Worm (Caenorhabditis elegans) whole organism, L1 larva: Measurements from ENCODE around the gene F11C7.6.
A peak's percentile ranks its signal among the peaks of the same experiment; 100 is the strongest.

Experiments used
- C04F5.9 ChIP-seq: sonication (generic microtip); optimal IDR thresholded peaks from 2 replicates; lab custom pipeline; 2016; ENCODE audit warnings: missing genetic modification characterization, missing compliant biosample characterization
- C16A3.4 ChIP-seq: fragments of 150-350 bp; optimal IDR thresholded peaks from 2 replicates; lab custom pipeline; 2014; ENCODE audit warnings: missing biosample characterization, missing genetic modification characterization
- C34B4.2 ChIP-seq: sonication (generic microtip); optimal IDR thresholded peaks from 2 replicates; lab custom pipeline; 2017; ENCODE audit warnings: mild to moderate bottlenecking, missing genetic modification characterization, missing compliant biosample characterization
- aha-1 ChIP-seq: fragments of 150-350 bp; optimal IDR thresholded peaks from 2 replicates; lab custom pipeline; 2014; ENCODE audit warnings: missing biosample characterization, missing genetic modification characterization
- alr-1 ChIP-seq: fragments of 200-800 bp; sonication (Bioruptor generic); optimal IDR thresholded peaks from 2 replicates; lab custom pipeline; 2018; ENCODE audit warnings: borderline replicate concordance, mild to moderate bottlenecking, missing genetic modification characterization, missing compliant biosample characterization
- aly-2 ChIP-seq: fragments of 150-350 bp; optimal IDR thresholded peaks from 2 replicates; lab custom pipeline; 2014; ENCODE audit warnings: missing biosample characterization, missing genetic modification characterization
- blmp-1 ChIP-seq: fragments of 150-350 bp; optimal IDR thresholded peaks from 2 replicates; lab custom pipeline; 2014; ENCODE audit warnings: missing biosample characterization, missing genetic modification characterization
- ceh-8 ChIP-seq: fragments of 200-800 bp; sonication (Bioruptor generic); optimal IDR thresholded peaks from 2 replicates; lab custom pipeline; 2018; ENCODE audit warnings: mild to moderate bottlenecking, missing genetic modification characterization, moderate library complexity, missing compliant biosample characterization
- ceh-82 ChIP-seq, 3 experiments: fragments of 150-350 bp in 1 of 3; sonication (generic microtip) in 2 of 3; optimal IDR thresholded peaks; 2 replicates each; lab custom pipeline; 2014 to 2017; ENCODE audit warnings: missing biosample characterization in 3 of 3, missing genetic modification characterization in 3 of 3
- ceh-88 ChIP-seq: fragments of 200-800 bp; sonication (Bioruptor generic); IDR thresholded peaks from 2 replicates; pipeline ENCODE4 v1.3.6; 2022; ENCODE audit warnings: missing genetic modification characterization, missing compliant biosample characterization
- ces-1 ChIP-seq: fragments of 150-350 bp; optimal IDR thresholded peaks from 2 replicates; lab custom pipeline; 2014; ENCODE audit warnings: missing biosample characterization, missing genetic modification reagents, missing genetic modification characterization
- dpl-1 ChIP-seq, 3 experiments: fragments of 150-350 bp in 2 of 3; sonication (generic microtip) in 1 of 3; optimal IDR thresholded peaks; 2 replicates each; lab custom pipeline; 2014 to 2017; ENCODE audit warnings: missing biosample characterization in 3 of 3, missing genetic modification characterization in 3 of 3, missing genetic modification reagents in 3 of 3
- dsc-1 ChIP-seq: sonication (generic microtip); optimal IDR thresholded peaks from 2 replicates; lab custom pipeline; 2016; ENCODE audit warnings: mild to moderate bottlenecking, missing genetic modification characterization, missing compliant biosample characterization
- efl-3 ChIP-seq: fragments of 200-800 bp; sonication (Bioruptor generic); optimal IDR thresholded peaks from 2 replicates; lab custom pipeline; 2018; ENCODE audit warnings: mild to moderate bottlenecking, missing genetic modification characterization, missing compliant biosample characterization
- elt-2 ChIP-seq: sonication (generic microtip); optimal IDR thresholded peaks from 2 replicates; lab custom pipeline; 2016; ENCODE audit warnings: missing genetic modification characterization, mild to moderate bottlenecking, inconsistent platforms, missing compliant biosample characterization, missing genetic modification reagents
- elt-3 ChIP-seq, 6 experiments: fragments of 150-350 bp in 1 of 6; sonication (generic microtip); optimal IDR thresholded peaks; 2 replicates each; lab custom pipeline; 2017 to 2018; ENCODE audit warnings: missing biosample characterization in 6 of 6, missing genetic modification characterization in 6 of 6, inconsistent platforms in 1 of 6
- fkh-8 ChIP-seq: sonication (generic microtip); optimal IDR thresholded peaks from 2 replicates; lab custom pipeline; 2016; ENCODE audit warnings: mild to moderate bottlenecking, missing genetic modification characterization, missing compliant biosample characterization
- fos-1 ChIP-seq: fragments of 150-350 bp; optimal IDR thresholded peaks from 2 replicates; lab custom pipeline; 2014; ENCODE audit warnings: missing biosample characterization, missing genetic modification characterization
- grh-1 ChIP-seq: fragments of 200-800 bp; sonication (Bioruptor generic); IDR thresholded peaks from 2 replicates; pipeline ENCODE4 v1.3.6; 2022; ENCODE audit warnings: missing genetic modification reagents, missing genetic modification characterization, missing compliant biosample characterization
- hlh-17 ChIP-seq: fragments of 200-800 bp; sonication (Bioruptor generic); optimal IDR thresholded peaks from 2 replicates; lab custom pipeline; 2018; ENCODE audit warnings: missing genetic modification characterization, mild to moderate bottlenecking, missing compliant biosample characterization, moderate library complexity, borderline replicate concordance
- hlh-4 ChIP-seq: sonication (generic microtip); optimal IDR thresholded peaks from 2 replicates; lab custom pipeline; 2016; ENCODE audit warnings: mild to moderate bottlenecking, missing genetic modification characterization, missing compliant biosample characterization
- jun-1 ChIP-seq: fragments of 150-350 bp; optimal IDR thresholded peaks from 2 replicates; lab custom pipeline; 2014; ENCODE audit warnings: missing biosample characterization, missing genetic modification reagents, missing genetic modification characterization
- lin-15B ChIP-seq: fragments of 150-350 bp; sonication (generic microtip); optimal IDR thresholded peaks from 3 replicates; lab custom pipeline; 2014; ENCODE audit warnings: missing biosample characterization, missing genetic modification characterization
- lin-39 ChIP-seq: fragments of 150-350 bp; optimal IDR thresholded peaks from 2 replicates; lab custom pipeline; 2014; ENCODE audit warnings: missing biosample characterization, missing genetic modification reagents, missing genetic modification characterization
- lir-3 ChIP-seq: sonication (generic microtip); optimal IDR thresholded peaks from 2 replicates; lab custom pipeline; 2016; ENCODE audit warnings: mild to moderate bottlenecking, missing genetic modification characterization, moderate library complexity, missing compliant biosample characterization; ENCODE audit not compliant: poor library complexity
- lsy-2 ChIP-seq, 2 experiments: fragments of 150-350 bp; optimal IDR thresholded peaks; 2 replicates each; lab custom pipeline; 2014; ENCODE audit warnings: missing biosample characterization in 2 of 2, missing genetic modification characterization in 2 of 2
- mdl-1 ChIP-seq, 2 experiments: fragments of 150-350 bp; optimal IDR thresholded peaks; 2 replicates each; lab custom pipeline; 2014 to 2017; ENCODE audit warnings: missing biosample characterization in 2 of 2, missing genetic modification characterization in 2 of 2, inconsistent platforms in 1 of 2
- mep-1 ChIP-seq: fragments of 150-350 bp; optimal IDR thresholded peaks from 2 replicates; lab custom pipeline; 2014; ENCODE audit warnings: missing biosample characterization, missing genetic modification characterization
- nhr-12 ChIP-seq: sonication (generic microtip); optimal IDR thresholded peaks from 2 replicates; lab custom pipeline; 2017; ENCODE audit warnings: missing biosample characterization, missing genetic modification characterization
- nhr-19 ChIP-seq: fragments of 200-800 bp; sonication (Bioruptor generic); conservative IDR thresholded peaks from 2 replicates; pipeline ENCODE4 v1.3.6; 2022; ENCODE audit warnings: missing genetic modification characterization, missing compliant biosample characterization
- nhr-71 ChIP-seq: sonication (generic microtip); optimal IDR thresholded peaks from 2 replicates; lab custom pipeline; 2016; ENCODE audit warnings: mild to moderate bottlenecking, missing genetic modification characterization, moderate library complexity, missing compliant biosample characterization
- nhr-76 ChIP-seq: sonication (generic microtip); optimal IDR thresholded peaks from 2 replicates; lab custom pipeline; 2017; ENCODE audit warnings: missing biosample characterization, missing genetic modification characterization
- nhr-77 ChIP-seq: fragments of 150-350 bp; optimal IDR thresholded peaks from 2 replicates; lab custom pipeline; 2014; ENCODE audit warnings: missing biosample characterization, missing genetic modification characterization
- nhr-85 ChIP-seq: sonication (generic microtip); peaks from one replicate; lab custom pipeline; 2016; ENCODE audit warnings: missing genetic modification characterization, inconsistent platforms, missing compliant biosample characterization
- pag-3 ChIP-seq: sonication (generic microtip); optimal IDR thresholded peaks from 2 replicates; lab custom pipeline; 2017; ENCODE audit warnings: missing genetic modification characterization, mild to moderate bottlenecking, missing compliant biosample characterization, antibody characterized with exemption, borderline replicate concordance; ENCODE audit not compliant: insufficient read depth
- pax-3 ChIP-seq: fragments of 200-800 bp; sonication (Bioruptor generic); optimal IDR thresholded peaks from 2 replicates; lab custom pipeline; 2018; ENCODE audit warnings: mild to moderate bottlenecking, missing genetic modification characterization, moderate library complexity, missing compliant biosample characterization
- pqm-1 ChIP-seq: sonication (generic microtip); optimal IDR thresholded peaks from 3 replicates; lab custom pipeline; 2017; ENCODE audit warnings: missing biosample characterization, missing genetic modification characterization
- snu-23 ChIP-seq: sonication (generic microtip); optimal IDR thresholded peaks from 2 replicates; lab custom pipeline; 2016; ENCODE audit warnings: missing genetic modification characterization, missing compliant biosample characterization
- sptf-1 ChIP-seq: fragments of 150-350 bp; optimal IDR thresholded peaks from 2 replicates; lab custom pipeline; 2014; ENCODE audit warnings: missing biosample characterization, missing genetic modification characterization
- sup-37 ChIP-seq: fragments of 200-800 bp; sonication (Bioruptor generic); optimal IDR thresholded peaks from 2 replicates; lab custom pipeline; 2018; ENCODE audit warnings: mild to moderate bottlenecking, missing genetic modification characterization, missing compliant biosample characterization
- swsn-7 ChIP-seq: sonication (generic microtip); optimal IDR thresholded peaks from 2 replicates; lab custom pipeline; 2016; ENCODE audit warnings: missing genetic modification characterization, missing compliant biosample characterization
- tlp-1 ChIP-seq: fragments of 150-350 bp; optimal IDR thresholded peaks from 2 replicates; lab custom pipeline; 2014; ENCODE audit warnings: missing biosample characterization, missing genetic modification characterization
- unc-130 ChIP-seq: fragments of 150-350 bp; optimal IDR thresholded peaks from 2 replicates; lab custom pipeline; 2017; ENCODE audit warnings: missing biosample characterization, missing genetic modification characterization, inconsistent platforms
- unc-62 ChIP-seq: fragments of 150-350 bp; optimal IDR thresholded peaks from 2 replicates; lab custom pipeline; 2014; ENCODE audit warnings: missing biosample characterization, missing genetic modification reagents, missing genetic modification characterization
- unc-86 ChIP-seq: sonication (generic microtip); optimal IDR thresholded peaks from 2 replicates; lab custom pipeline; 2016; ENCODE audit warnings: missing genetic modification characterization, missing compliant biosample characterization
- unc-98 ChIP-seq: fragments of 200-800 bp; sonication (Bioruptor generic); IDR thresholded peaks from 2 replicates; pipeline ENCODE4 v1.3.6; 2022; ENCODE audit warnings: missing genetic modification characterization, missing compliant biosample characterization
- xbp-1 ChIP-seq: sonication (generic microtip); optimal IDR thresholded peaks from 2 replicates; lab custom pipeline; 2016; ENCODE audit warnings: missing genetic modification characterization, missing compliant biosample characterization
- ztf-11 ChIP-seq, 2 experiments: sonication (generic microtip); optimal IDR thresholded peaks; 2 replicates each; lab custom pipeline; 2016 to 2017; ENCODE audit warnings: missing genetic modification characterization in 2 of 2, missing biosample characterization in 1 of 2, missing compliant biosample characterization in 1 of 2
- ztf-4 ChIP-seq: fragments of 150-350 bp; optimal IDR thresholded peaks from 2 replicates; lab custom pipeline; 2014; ENCODE audit warnings: missing biosample characterization, missing genetic modification characterization

Gene F11C7.6

ce11 chrX:17391515-17391914 lies 9.8 kb upstream of the F11C7.6 start, which contains the start of gene F10D7.5:
Gene F10D7.5, minus strand, starts transcription at chrX:17391615.
- TF ChIP-seq ceh-82 (tag; optimal IDR thresholded peaks at IDR 0.05; lab: Kevin White, UChicago) (no peak), pqm-1 (tag; lab: Kevin White, UChicago) (no peak), ceh-8 (GFP tag; lab: Kevin White, UChicago) (no peak), C34B4.2 (tag; lab: Kevin White, UChicago) (no peak), C16A3.4 (no peak), lsy-2 (tag; optimal IDR thresholded peaks at IDR 0.05; lab: Kevin White, UChicago) (no peak), aha-1 (tag; lab: Kevin White, UChicago) (no peak), unc-86 (tag; lab: Kevin White, UChicago) (no peak), lin-15B (tag; lab: Kevin White, UChicago) (no peak), nhr-76 (tag; lab: Kevin White, UChicago) (no peak), C04F5.9 (no peak), dpl-1 (GFP tag; optimal IDR thresholded peaks at IDR 0.05; lab: Kevin White, UChicago) (no peak), sptf-1 (tag; lab: Kevin White, UChicago) (no peak), ces-1 (GFP tag; lab: Kevin White, UChicago) (no peak), ztf-11 (tag; optimal IDR thresholded peaks at IDR 0.05; lab: Kevin White, UChicago) (no peak), pax-3 (tag; lab: Kevin White, UChicago) (no peak), nhr-19 (GFP tag; lab: Robert Waterston, UW) (no peak), tlp-1 (tag; lab: Kevin White, UChicago) (no peak), mep-1 (tag; lab: Kevin White, UChicago) (no peak)

ce11 chrX:17392182-17392581 lies 9.2 kb upstream of the F11C7.6 start:
- TF ChIP-seq pag-3 (tag; lab: Kevin White, UChicago), result no peak
- peak; percentile 22 for TF ChIP-seq jun-1 (tag; lab: Kevin White, UChicago)
- TF ChIP-seq unc-130, result peak; percentile 92
- TF ChIP-seq snu-23 (GFP tag; lab: Kevin White, UChicago), result peak; percentile 86
- TF ChIP-seq unc-98 (GFP tag; lab: Robert Waterston, UW), result no peak
- TF ChIP-seq hlh-17 (GFP tag; lab: Kevin White, UChicago), result no peak
- peak; percentile 36 for TF ChIP-seq unc-86 (tag; lab: Kevin White, UChicago)
- TF ChIP-seq mep-1 (tag; lab: Kevin White, UChicago), result peak; percentile 79
- no peak for TF ChIP-seq elt-2
- no peak for TF ChIP-seq sptf-1 (tag; lab: Kevin White, UChicago)
- TF ChIP-seq pqm-1 (tag; lab: Kevin White, UChicago), result no peak
- TF ChIP-seq ztf-11 (tag; optimal IDR thresholded peaks at IDR 0.05; lab: Kevin White, UChicago), result no peak
- TF ChIP-seq ceh-88, result no peak; the same call in 1 of the 2 replicates
- TF ChIP-seq ceh-82 (tag; optimal IDR thresholded peaks at IDR 0.05; lab: Kevin White, UChicago), result peak; percentile 45 to 61 (median 53)
- TF ChIP-seq ztf-4 (tag; lab: Kevin White, UChicago), result peak; percentile 41
- no peak for TF ChIP-seq C04F5.9
- no peak for TF ChIP-seq C34B4.2 (tag; lab: Kevin White, UChicago)
- TF ChIP-seq aly-2 (tag; lab: Kevin White, UChicago), result no peak
- TF ChIP-seq nhr-77 (tag; lab: Kevin White, UChicago), result no peak
- TF ChIP-seq nhr-85 (tag; lab: Kevin White, UChicago), result peak; percentile 88
- no peak for TF ChIP-seq efl-3
- peak; percentile 76 for TF ChIP-seq swsn-7 (tag; lab: Kevin White, UChicago)
- peak; percentile 8 for TF ChIP-seq fkh-8 (tag; lab: Kevin White, UChicago)
- TF ChIP-seq grh-1 (GFP tag; lab: Robert Waterston, UW), result no peak
- no peak for TF ChIP-seq aha-1 (tag; lab: Kevin White, UChicago)
- no peak for TF ChIP-seq alr-1 (tag; lab: Kevin White, UChicago)
- no peak for TF ChIP-seq lin-39 (tag; lab: Kevin White, UChicago)
- no peak for TF ChIP-seq nhr-12 (tag; lab: Kevin White, UChicago)
- TF ChIP-seq nhr-71 (tag; lab: Kevin White, UChicago), result peak; percentile 84
- TF ChIP-seq elt-3 (tag; optimal IDR thresholded peaks at IDR 0.05; lab: Kevin White, UChicago), result peak in 3 of 6 experiments; percentile 19 to 38 (median 25)
- peak in 1 of 2 experiments; percentile 56 for TF ChIP-seq mdl-1 (tag; optimal IDR thresholded peaks at IDR 0.05; lab: Kevin White, UChicago)
- TF ChIP-seq fos-1 (tag; lab: Kevin White, UChicago), result peak; percentile 11
- TF ChIP-seq lir-3 (tag; lab: Kevin White, UChicago), result peak; percentile 17
- no peak for TF ChIP-seq nhr-76 (tag; lab: Kevin White, UChicago)
- TF ChIP-seq sup-37 (GFP tag; lab: Kevin White, UChicago), result no peak
- peak; percentile 70 for TF ChIP-seq xbp-1 (tag; lab: Kevin White, UChicago)
- no peak for TF ChIP-seq unc-62 (GFP tag; lab: Kevin White, UChicago)
- no peak for TF ChIP-seq hlh-4 (tag; lab: Kevin White, UChicago)
- peak; percentile 63 for TF ChIP-seq dsc-1 (tag; lab: Kevin White, UChicago)
- peak; percentile 69 for TF ChIP-seq blmp-1
